Worm (Caenorhabditis elegans): ENCODE results near the gene Y43E12A.2.

- TF ChIP-seq ceh-32 (tag; optimal IDR thresholded peaks at IDR 0.05; ENCODE audit: poor library complexity) (no peak), T20F7.1 (GFP tag; optimal IDR thresholded peaks at IDR 0.05) (no peak), egl-27 (tag; optimal IDR thresholded peaks at IDR 0.05) (no peak), mdl-1 (tag; optimal IDR thresholded peaks at IDR 0.05) (no peak), lin-1 (GFP tag; IDR thresholded peaks at IDR 0.05) (no peak), dve-1 (tag; optimal IDR thresholded peaks at IDR 0.05; ENCODE audit: insufficient read depth) (no peak), daf-19 (GFP tag; conservative IDR thresholded peaks at IDR 0.05) (no peak), dmd-8 (GFP tag; IDR thresholded peaks at IDR 0.05) (no peak), lir-3 (tag; optimal IDR thresholded peaks at IDR 0.05) (no peak), ZK546.5 (tag; optimal IDR thresholded peaks at IDR 0.05) (no peak)
Measured at ce11 chrIV:10957583-10958229, 24.2 kb upstream of the Y43E12A.2 start, which contains the start of gene Y69E1A.5.

Measured in whole organism, L4 larva.